Fruit fly (Drosophila melanogaster): Measurements from ENCODE around the gene CG33939.

CG33939 gene

dm6 chrX:19189903-19190302, 15.2 kb upstream of the CG33939 start, which contains the start of gene HP1D3csd:
Gene HP1D3csd, plus strand, starts transcription at chrX:19190214.
- TF ChIP-seq Myc (optimal IDR thresholded peaks at IDR 0.05): no peak
- TF ChIP-seq ttk (optimal IDR thresholded peaks at IDR 0.05): no peak
- TF ChIP-seq psq (optimal IDR thresholded peaks at IDR 0.05): no peak

- TF ChIP-seq insv (optimal IDR thresholded peaks at IDR 0.05): no peak
- no peak for TF ChIP-seq Sin3A (optimal IDR thresholded peaks at IDR 0.05)
- TF ChIP-seq psq (optimal IDR thresholded peaks at IDR 0.05): no peak
- TF ChIP-seq Myc (optimal IDR thresholded peaks at IDR 0.05): no peak
- TF ChIP-seq ttk (optimal IDR thresholded peaks at IDR 0.05): no peak
- no peak for TF ChIP-seq h (optimal IDR thresholded peaks at IDR 0.05)
Measured at dm6 chrX:19187624-19188085, 13.0 kb upstream of the CG33939 start, which contains the start of gene Mec2. Gene Mec2, plus strand, starts transcription at chrX:19188035.

- no peak for TF ChIP-seq insv (optimal IDR thresholded peaks at IDR 0.05)
- TF ChIP-seq Sin3A (optimal IDR thresholded peaks at IDR 0.05): no peak
- TF ChIP-seq psq (optimal IDR thresholded peaks at IDR 0.05): no peak
- TF ChIP-seq ttk (optimal IDR thresholded peaks at IDR 0.05): no peak
- TF ChIP-seq Myc (optimal IDR thresholded peaks at IDR 0.05): no peak
Measured at dm6 chrX:19183121-19183520, 8.4 kb upstream of the CG33939 start, which contains the start of gene CG33253. Gene CG33253, plus strand, starts transcription at chrX:19183421.

dm6 chrX:19179696-19180255, 5.1 kb upstream of the CG33939 start, which contains the start of the genes CG7556 and CG7453:
Gene CG7556, minus strand, starts transcription at chrX:19179830.
Gene CG7453, plus strand, starts transcription at chrX:19180173.
- TF ChIP-seq Sin3A (optimal IDR thresholded peaks at IDR 0.05): no peak
- TF ChIP-seq Myc (optimal IDR thresholded peaks at IDR 0.05): no peak
- no peak for TF ChIP-seq insv (optimal IDR thresholded peaks at IDR 0.05)
- TF ChIP-seq psq (optimal IDR thresholded peaks at IDR 0.05): no peak
- TF ChIP-seq ttk (optimal IDR thresholded peaks at IDR 0.05): no peak
- TF ChIP-seq h (optimal IDR thresholded peaks at IDR 0.05): no peak

- TF ChIP-seq Myc (optimal IDR thresholded peaks at IDR 0.05) (no peak), ttk (optimal IDR thresholded peaks at IDR 0.05) (no peak), Sin3A (optimal IDR thresholded peaks at IDR 0.05) (no peak), insv (optimal IDR thresholded peaks at IDR 0.05) (no peak), h (optimal IDR thresholded peaks at IDR 0.05) (no peak)
Measured at dm6 chrX:19174092-19174491, 608 bp downstream of the CG33939 start.

- no peak for TF ChIP-seq psq (optimal IDR thresholded peaks at IDR 0.05)
- TF ChIP-seq Myc (optimal IDR thresholded peaks at IDR 0.05): no peak
- no peak for TF ChIP-seq Sin3A (optimal IDR thresholded peaks at IDR 0.05)
- TF ChIP-seq h (optimal IDR thresholded peaks at IDR 0.05): no peak
- no peak for TF ChIP-seq ttk (optimal IDR thresholded peaks at IDR 0.05)
- TF ChIP-seq insv (optimal IDR thresholded peaks at IDR 0.05): no peak
Measured at dm6 chrX:19172955-19173354, 1.7 kb downstream of the CG33939 start.

- TF ChIP-seq h (optimal IDR thresholded peaks at IDR 0.05) (no peak), insv (optimal IDR thresholded peaks at IDR 0.05) (no peak), Sin3A (optimal IDR thresholded peaks at IDR 0.05) (no peak), Myc (optimal IDR thresholded peaks at IDR 0.05) (no peak), psq (optimal IDR thresholded peaks at IDR 0.05) (no peak)
Measured at dm6 chrX:19171926-19172325, 2.8 kb downstream of the CG33939 start.

- no peak for TF ChIP-seq psq (optimal IDR thresholded peaks at IDR 0.05)
- no peak for TF ChIP-seq h (optimal IDR thresholded peaks at IDR 0.05)
- TF ChIP-seq Sin3A (optimal IDR thresholded peaks at IDR 0.05): no peak
- no peak for TF ChIP-seq Myc (optimal IDR thresholded peaks at IDR 0.05)
- no peak for TF ChIP-seq ttk (optimal IDR thresholded peaks at IDR 0.05)
- TF ChIP-seq insv (optimal IDR thresholded peaks at IDR 0.05): no peak
Measured at dm6 chrX:19170791-19171190, 3.9 kb downstream of the CG33939 start, which contains the start of gene Inx5. Gene Inx5, minus strand, starts transcription at chrX:19170883.

- no peak for TF ChIP-seq Myc (optimal IDR thresholded peaks at IDR 0.05)
- TF ChIP-seq Sin3A (optimal IDR thresholded peaks at IDR 0.05): no peak
- no peak for TF ChIP-seq psq (optimal IDR thresholded peaks at IDR 0.05)
Measured at dm6 chrX:19167586-19168403, 6.9 kb downstream of the CG33939 start.

dm6 chrX:19167032-19167568, 7.6 kb downstream of the CG33939 start, which contains the start of gene RhoGAP18B:
Gene RhoGAP18B, minus strand, starts transcription at chrX:19167082.
- no peak for TF ChIP-seq ttk (optimal IDR thresholded peaks at IDR 0.05)

dm6 chrX:19166152-19166935, 8.4 kb downstream of the CG33939 start:
- TF ChIP-seq insv (optimal IDR thresholded peaks at IDR 0.05): no peak
- TF ChIP-seq Sin3A (optimal IDR thresholded peaks at IDR 0.05): no peak
- no peak for TF ChIP-seq Myc (optimal IDR thresholded peaks at IDR 0.05)
- TF ChIP-seq psq (optimal IDR thresholded peaks at IDR 0.05): no peak
- TF ChIP-seq h (optimal IDR thresholded peaks at IDR 0.05): no peak
- no peak for TF ChIP-seq ttk (optimal IDR thresholded peaks at IDR 0.05)

Measured in Kc167 (cell line).